Fruit fly (Drosophila melanogaster) whole organism, wandering third instar larva: Measurements from ENCODE around the gene Ktch.

Source experiments
- Abd-B ChIP-seq: fragments of >200 bp; optimal IDR thresholded peaks from 2 replicates; lab custom pipeline; 2017; ENCODE audit warnings: missing biosample characterization, missing genetic modification characterization
- Jra ChIP-seq: sonication (Bioruptor generic); optimal IDR thresholded peaks from 2 replicates; lab custom pipeline; 2016; ENCODE audit warnings: missing biosample characterization, missing genetic modification characterization
- Myc ChIP-seq: fragments of >200 bp; optimal IDR thresholded peaks from 2 replicates; lab custom pipeline; 2017
- N ChIP-seq: fragments of >200 bp; optimal IDR thresholded peaks from 2 replicates; lab custom pipeline; 2018; ENCODE audit warnings: missing biosample characterization, missing external identifiers, missing genetic modification characterization
- OdsH ChIP-seq: fragments of 200-800 bp; sonication (Bioruptor generic); optimal IDR thresholded peaks from 2 replicates; lab custom pipeline; 2016; ENCODE audit warnings: missing biosample characterization, mild to moderate bottlenecking, missing genetic modification characterization
- br ChIP-seq: fragments of 200-800 bp; sonication (Bioruptor generic); optimal IDR thresholded peaks from 2 replicates; lab custom pipeline; 2016; ENCODE audit warnings: missing biosample characterization, missing genetic modification characterization
- dl ChIP-seq, 2 experiments: fragments of 175-275, 200-275 bp in 1 of 2; fragments of 200-275 bp in 1 of 2; sonication (Bioruptor generic); optimal IDR thresholded peaks; lab custom pipeline; 2018; ENCODE audit warnings: mild to moderate bottlenecking in 2 of 2, missing biosample characterization in 2 of 2, missing genetic modification characterization in 2 of 2, moderate library complexity in 2 of 2; ENCODE audit not compliant: partially characterized antibody in 2 of 2, insufficient read depth in 1 of 2
- ey ChIP-seq: fragments of 200-800 bp; sonication (Bioruptor generic); optimal IDR thresholded peaks from 2 replicates; lab custom pipeline; 2016; ENCODE audit warnings: missing biosample characterization, missing genetic modification characterization
- foxo ChIP-seq, 2 experiments: fragments of 200-800 bp; sonication (Bioruptor generic); optimal IDR thresholded peaks; 2 replicates in 1 of 2; 3 replicates in 1 of 2; lab custom pipeline; 2016 to 2017; ENCODE audit warnings: missing biosample characterization in 2 of 2, missing genetic modification characterization in 2 of 2
- fru ChIP-seq: fragments of 200-800 bp; sonication (Bioruptor generic); optimal IDR thresholded peaks from 3 replicates; lab custom pipeline; 2016; ENCODE audit warnings: missing biosample characterization, mild to moderate bottlenecking, missing genetic modification characterization
- h ChIP-seq: fragments of 200-800 bp; sonication (Bioruptor generic); optimal IDR thresholded peaks from 3 replicates; lab custom pipeline; 2016; ENCODE audit warnings: missing biosample characterization, mild to moderate bottlenecking, missing genetic modification characterization
- pan ChIP-seq: fragments of >200 bp; optimal IDR thresholded peaks from 2 replicates; lab custom pipeline; 2017
- psq ChIP-seq: fragments of 200-800 bp; sonication (Bioruptor generic); optimal IDR thresholded peaks from 3 replicates; lab custom pipeline; 2017; ENCODE audit warnings: missing biosample characterization, mild to moderate bottlenecking, missing genetic modification characterization, moderate library complexity
- woc ChIP-seq: sonication (Bioruptor generic); optimal IDR thresholded peaks from 2 replicates; lab custom pipeline; 2016; ENCODE audit warnings: missing biosample characterization, mild to moderate bottlenecking, missing genetic modification characterization

DNA sequence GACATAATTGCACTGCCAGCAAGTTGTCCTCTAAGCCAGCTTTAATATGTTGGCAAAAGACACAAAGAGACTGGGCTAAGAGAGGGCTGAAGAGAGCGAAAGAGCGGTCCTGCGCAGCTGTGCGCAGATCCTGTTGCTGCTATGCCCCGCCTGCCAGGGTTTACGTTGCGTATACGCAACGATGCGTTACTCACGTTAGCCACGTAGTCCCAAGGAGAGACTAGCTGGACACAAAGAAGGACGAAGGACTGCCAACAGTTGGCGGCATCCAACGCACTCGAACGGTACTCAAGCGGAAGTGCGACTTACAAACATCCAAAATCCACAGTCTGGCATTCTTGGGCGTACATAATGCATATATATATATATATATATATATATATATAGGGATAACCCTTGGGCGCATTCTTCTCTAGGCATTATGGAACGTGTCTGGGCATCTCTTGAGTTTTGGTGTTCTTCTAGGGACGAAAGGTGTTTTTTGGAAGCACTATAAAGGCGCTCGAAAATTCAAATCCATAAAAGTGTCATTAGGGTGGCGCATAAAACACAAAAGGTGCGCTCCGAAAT is 10.5 kb downstream of the Ktch start:
- TF ChIP-seq OdsH (GFP tag; lab: Kevin White, UChicago) (no peak), foxo (GFP tag; optimal IDR thresholded peaks at IDR 0.05; lab: Kevin White, UChicago) (no peak), h (GFP tag; lab: Kevin White, UChicago) (no peak), br (GFP tag; lab: Kevin White, UChicago) (no peak), N (GFP tag; lab: Kevin White, UChicago) (no peak), psq (GFP tag; lab: Kevin White, UChicago) (no peak), Abd-B (no peak), dl (GFP tag; optimal IDR thresholded peaks at IDR 0.05; lab: Kevin White, UChicago; ENCODE audit: insufficient read depth in 1 of 2, partially characterized antibody in 2 of 2) (no peak), Myc (no peak), woc (GFP tag; lab: Kevin White, UChicago) (no peak), ey (GFP tag; lab: Kevin White, UChicago) (no peak), pan (no peak), Jra (GFP tag; lab: Kevin White, UChicago) (no peak), fru (GFP tag; lab: Kevin White, UChicago) (no peak)
